Fruit fly (Drosophila melanogaster) Kc167 (cell line): Measurements from ENCODE around the gene CG42232.

Experiments
- Myc ChIP-seq: fragments of >200 bp; optimal IDR thresholded peaks from 2 replicates; lab custom pipeline; 2017; ENCODE audit warnings: missing external identifiers
- Sin3A ChIP-seq: fragments of >200 bp; optimal IDR thresholded peaks from 2 replicates; lab custom pipeline; 2018; ENCODE audit warnings: missing external identifiers
- h ChIP-seq: fragments of >200 bp; optimal IDR thresholded peaks from 3 replicates; lab custom pipeline; 2018; ENCODE audit warnings: missing external identifiers
- insv ChIP-seq: fragments of >200 bp; optimal IDR thresholded peaks from 3 replicates; lab custom pipeline; 2018; ENCODE audit warnings: missing external identifiers
- psq ChIP-seq: fragments of >200 bp; optimal IDR thresholded peaks from 2 replicates; lab custom pipeline; 2017; ENCODE audit warnings: missing external identifiers
- ttk ChIP-seq: sonication (Bioruptor generic); optimal IDR thresholded peaks from 2 replicates; lab custom pipeline; 2017; ENCODE audit warnings: missing external identifiers

Gene CG42232

dm6 chr3R:16469501-16470263, at the start of gene CG42232, which contains the start of gene CSN5:
TSS of gene CG42232 (minus strand) at chr3R:16469663.
TSS of gene CSN5 (plus strand) at chr3R:16470099.
- TF ChIP-seq Sin3A (lab: Kevin White, UChicago) (no peak), insv (lab: Kevin White, UChicago) (no peak), ttk (no peak), Myc (no peak), h (lab: Kevin White, UChicago) (no peak), psq (lab: Kevin White, UChicago) (no peak)

DNA sequence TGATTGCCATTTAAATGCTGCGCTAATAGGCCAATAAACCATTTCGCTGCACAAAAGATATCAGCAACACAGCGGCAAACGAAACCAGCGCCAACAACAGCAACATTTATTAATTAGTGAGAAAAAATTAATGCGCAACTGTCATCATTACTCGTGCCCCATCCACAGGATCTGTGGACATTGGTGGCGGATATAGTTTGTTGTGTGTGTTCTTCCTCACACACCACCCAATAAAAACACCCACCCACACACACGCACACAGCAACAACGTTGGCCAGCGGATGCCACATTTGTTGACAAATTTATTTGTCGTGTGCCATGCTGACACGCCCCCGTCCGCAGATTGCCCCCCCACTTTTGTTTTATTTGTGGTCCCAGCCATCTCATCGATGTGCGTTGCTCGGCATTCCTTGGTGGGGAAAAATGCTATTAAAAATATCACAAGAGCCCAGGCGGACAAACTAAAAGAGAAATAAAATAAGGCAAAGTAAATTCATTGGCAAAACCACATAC, 48.7 kb upstream of the CG42232 start:
- TF ChIP-seq psq (lab: Kevin White, UChicago) = no peak
- no peak for TF ChIP-seq h (lab: Kevin White, UChicago)
- no peak for TF ChIP-seq Sin3A (lab: Kevin White, UChicago)
- TF ChIP-seq Myc = no peak
- TF ChIP-seq insv (lab: Kevin White, UChicago) = no peak
- no peak for TF ChIP-seq ttk

DNA sequence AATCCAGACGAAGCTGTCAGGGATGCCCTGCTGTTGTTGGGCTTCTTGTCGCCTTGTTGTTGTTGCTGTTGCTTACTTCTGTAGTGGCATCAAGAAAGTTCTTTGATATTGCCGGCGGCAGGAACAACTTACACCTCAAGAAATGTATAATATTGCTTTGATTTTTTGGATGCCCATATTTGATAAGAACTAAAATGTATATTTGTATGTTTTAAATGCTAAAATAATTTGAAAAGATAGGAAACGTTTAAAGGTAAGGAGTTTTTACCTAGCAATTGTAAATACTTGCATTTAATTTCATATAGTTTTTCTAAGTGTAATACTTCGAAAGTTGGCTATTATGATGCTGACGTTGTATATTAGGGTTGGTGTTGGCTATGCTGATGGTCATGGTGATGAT, 40.7 kb upstream of the CG42232 start:
- no peak for TF ChIP-seq h (lab: Kevin White, UChicago)
- TF ChIP-seq psq (lab: Kevin White, UChicago) = no peak
- no peak for TF ChIP-seq Myc
- TF ChIP-seq ttk = no peak
- no peak for TF ChIP-seq insv (lab: Kevin White, UChicago)
- TF ChIP-seq Sin3A (lab: Kevin White, UChicago) = no peak

DNA sequence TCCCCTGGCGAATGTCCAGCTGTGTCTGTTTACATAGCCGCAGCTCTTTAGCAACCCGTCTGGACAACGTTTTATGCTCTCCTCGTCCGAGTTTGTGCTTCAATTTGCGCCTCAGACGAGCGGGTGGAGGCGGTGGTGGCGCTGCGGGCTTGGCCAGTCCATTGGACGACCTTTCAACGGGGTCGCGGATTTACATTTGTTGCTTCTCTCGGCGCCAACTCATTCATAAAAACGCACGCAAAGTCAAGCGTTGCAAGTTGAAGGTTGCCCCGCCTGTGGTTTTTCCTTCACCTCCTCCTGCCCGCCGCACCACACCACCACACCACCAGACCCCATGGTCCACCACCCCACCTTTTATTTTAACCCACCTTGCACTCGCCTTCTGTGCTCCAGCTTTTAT, 38.2 kb upstream of the CG42232 start:
- no peak for TF ChIP-seq psq (lab: Kevin White, UChicago)
- no peak for TF ChIP-seq h (lab: Kevin White, UChicago)
- no peak for TF ChIP-seq insv (lab: Kevin White, UChicago)
- TF ChIP-seq ttk = no peak
- TF ChIP-seq Sin3A (lab: Kevin White, UChicago) = no peak
- no peak for TF ChIP-seq Myc

- TF ChIP-seq h (lab: Kevin White, UChicago) (no peak), psq (lab: Kevin White, UChicago) (no peak), Myc (no peak), Sin3A (lab: Kevin White, UChicago) (no peak), insv (lab: Kevin White, UChicago) (no peak), ttk (no peak)
Measured at dm6 chr3R:16504541-16504940, 35.1 kb upstream of the CG42232 start.

DNA sequence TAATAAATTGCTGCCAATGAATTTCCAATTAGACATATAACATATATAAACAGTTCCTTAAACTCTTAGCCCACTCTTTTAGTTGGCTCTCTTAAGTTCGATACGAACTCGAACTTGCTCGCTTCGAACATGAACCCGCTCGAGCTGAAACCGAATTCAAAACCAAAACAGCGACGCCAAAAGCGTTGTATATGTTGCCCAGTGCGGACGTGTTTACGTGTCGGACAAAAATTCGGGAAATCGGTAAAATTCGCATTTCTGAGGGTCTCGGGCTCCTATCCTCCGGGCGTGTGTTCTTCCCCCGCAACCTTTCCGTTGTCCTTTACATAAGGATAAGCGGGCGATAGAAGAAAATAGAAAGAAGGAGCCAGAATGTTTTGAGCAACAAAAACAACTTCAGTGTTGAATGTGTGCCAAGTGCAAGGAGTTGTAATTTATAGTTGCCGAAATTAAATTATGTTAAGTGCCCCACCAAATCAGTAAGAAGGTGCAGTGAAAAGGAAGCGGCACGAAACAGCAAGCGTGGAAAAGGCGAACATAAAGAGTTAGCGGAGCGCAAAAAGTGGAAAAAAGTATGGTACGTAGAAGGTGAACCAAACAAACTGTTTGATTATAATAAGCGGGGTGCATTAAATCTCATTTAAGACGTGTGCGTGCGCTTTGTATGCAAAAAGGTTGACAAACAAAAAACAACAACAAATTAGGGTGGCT, 33.3 kb upstream of the CG42232 start, which contains the start of gene CG42342:
Gene CG42342 (plus strand): TSS at position 176 of the 711 bp plus-strand sequence.
- TF ChIP-seq ttk = no peak
- no peak for TF ChIP-seq h (lab: Kevin White, UChicago)
- no peak for TF ChIP-seq psq (lab: Kevin White, UChicago)
- TF ChIP-seq Sin3A (lab: Kevin White, UChicago) = no peak
- TF ChIP-seq Myc = no peak
- TF ChIP-seq insv (lab: Kevin White, UChicago) = no peak

- TF ChIP-seq h (lab: Kevin White, UChicago) = no peak
- no peak for TF ChIP-seq ttk
- TF ChIP-seq Myc = no peak
- TF ChIP-seq Sin3A (lab: Kevin White, UChicago) = no peak
- TF ChIP-seq insv (lab: Kevin White, UChicago) = no peak
- no peak for TF ChIP-seq psq (lab: Kevin White, UChicago)
Measured at dm6 chr3R:16500919-16501851, 31.7 kb upstream of the CG42232 start, which contains the start of gene Decay. TSS of gene Decay (minus strand) at chr3R:16501050.

DNA sequence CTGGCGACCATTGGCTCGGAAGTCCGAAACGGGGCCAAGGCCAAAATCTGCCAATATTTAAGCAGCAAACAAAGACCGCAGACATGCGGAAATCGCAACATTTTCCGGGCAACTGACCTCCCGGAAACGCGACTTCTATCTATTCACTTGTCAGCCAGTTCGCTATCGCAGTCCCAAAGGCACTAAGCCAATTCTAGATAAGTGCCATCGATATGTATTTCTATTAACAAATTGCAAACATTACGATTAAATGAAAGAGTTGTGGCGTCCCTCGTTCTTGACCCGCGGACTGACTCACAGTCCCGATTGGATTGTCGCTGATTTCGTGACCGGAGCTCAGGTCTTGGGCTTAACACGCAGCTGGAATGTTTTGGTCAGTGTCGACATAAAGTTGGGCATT, 29.4 kb upstream of the CG42232 start, which contains the start of gene Gr89a:
Gene Gr89a (minus strand): TSS at position 101 of the 400 bp plus-strand sequence.
- TF ChIP-seq Myc (no peak), ttk (no peak), psq (lab: Kevin White, UChicago) (no peak), Sin3A (lab: Kevin White, UChicago) (no peak), h (lab: Kevin White, UChicago) (no peak), insv (lab: Kevin White, UChicago) (no peak)

DNA sequence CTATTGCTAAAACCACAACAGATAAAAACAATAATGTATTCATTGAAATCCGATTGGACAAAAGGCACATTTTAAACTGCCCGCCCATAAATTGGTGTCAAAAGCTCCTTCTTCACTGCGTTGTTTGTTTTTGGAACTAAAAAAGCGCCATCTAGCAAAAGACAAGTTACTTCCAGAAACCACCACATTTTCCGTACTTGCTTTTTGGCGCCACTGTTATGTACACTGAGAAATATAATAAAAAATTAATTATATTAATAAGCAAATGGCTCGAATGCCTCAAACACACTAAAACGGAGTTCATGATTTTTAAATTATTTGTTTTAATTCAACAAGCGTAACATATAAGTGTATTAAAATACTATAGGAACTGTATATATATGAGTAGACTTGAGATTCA, 27.9 kb upstream of the CG42232 start:
- no peak for TF ChIP-seq ttk
- no peak for TF ChIP-seq psq (lab: Kevin White, UChicago)
- TF ChIP-seq insv (lab: Kevin White, UChicago) = no peak
- no peak for TF ChIP-seq Myc
- no peak for TF ChIP-seq h (lab: Kevin White, UChicago)
- TF ChIP-seq Sin3A (lab: Kevin White, UChicago) = no peak

DNA sequence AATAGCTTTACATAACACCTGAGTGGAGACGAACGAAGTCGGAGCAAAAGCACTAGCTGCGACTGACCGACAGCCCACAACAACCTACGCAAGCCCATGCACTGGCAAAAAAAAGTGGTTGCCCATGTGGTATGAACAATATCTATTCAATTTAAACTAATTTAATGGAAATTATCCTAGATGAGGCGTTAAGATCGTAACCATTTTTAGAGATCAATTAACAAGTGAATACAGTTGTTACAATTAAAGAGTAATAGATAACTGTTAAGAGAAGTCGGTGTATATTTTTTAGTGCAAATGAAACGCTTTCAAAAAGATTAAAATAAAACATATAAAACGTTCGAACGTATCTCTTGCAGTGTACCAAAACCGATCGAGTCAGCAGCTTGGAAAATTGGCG, 26.7 kb upstream of the CG42232 start:
- TF ChIP-seq Myc (no peak), h (lab: Kevin White, UChicago) (no peak), Sin3A (lab: Kevin White, UChicago) (no peak), psq (lab: Kevin White, UChicago) (no peak), ttk (no peak), insv (lab: Kevin White, UChicago) (no peak)

- TF ChIP-seq Sin3A (lab: Kevin White, UChicago) = no peak
- no peak for TF ChIP-seq ttk
- no peak for TF ChIP-seq insv (lab: Kevin White, UChicago)
- TF ChIP-seq Myc = no peak
Measured at dm6 chr3R:16495322-16495721, 25.9 kb upstream of the CG42232 start, which contains the start of gene Cad89D. TSS of gene Cad89D (minus strand) at chr3R:16495422.
